Fruit fly (Drosophila melanogaster) whole organism, wandering third instar larva: Measurements from ENCODE around the gene CG32706.

ENCODE experiments used
- Abd-B ChIP-seq: fragments of >200 bp; optimal IDR thresholded peaks from 2 replicates; lab custom pipeline; 2017; ENCODE audit warnings: missing biosample characterization, missing genetic modification characterization
- CrebA ChIP-seq: fragments of 200-800 bp; sonication (Bioruptor generic); optimal IDR thresholded peaks from 2 replicates; lab custom pipeline; 2016; ENCODE audit warnings: missing biosample characterization, mild to moderate bottlenecking, missing genetic modification characterization, borderline replicate concordance
- Dfd ChIP-seq: fragments of >200 bp; optimal IDR thresholded peaks from 2 replicates; lab custom pipeline; 2017; ENCODE audit warnings: missing biosample characterization, missing genetic modification characterization
- Dif ChIP-seq: fragments of 200-275, 200-300 bp; sonication (Bioruptor generic); optimal IDR thresholded peaks from 2 replicates; lab custom pipeline; 2018; ENCODE audit warnings: missing biosample characterization, missing genetic modification characterization; ENCODE audit not compliant: partially characterized antibody
- GATAd ChIP-seq: sonication (Bioruptor generic); optimal IDR thresholded peaks from 2 replicates; lab custom pipeline; 2016; ENCODE audit warnings: missing biosample characterization, missing genetic modification characterization
- HLH106 ChIP-seq: fragments of 200-800 bp; optimal IDR thresholded peaks from 3 replicates; lab custom pipeline; 2019; ENCODE audit warnings: missing biosample characterization, mild to moderate bottlenecking, missing genetic modification characterization, moderate library complexity
- Hnf4 ChIP-seq: fragments of 200-800 bp; sonication (Bioruptor generic); optimal IDR thresholded peaks from 2 replicates; lab custom pipeline; 2016; ENCODE audit warnings: missing biosample characterization, mild to moderate bottlenecking, missing genetic modification characterization
- Hr78 ChIP-seq: fragments of >200 bp; optimal IDR thresholded peaks from 2 replicates; lab custom pipeline; 2017; ENCODE audit warnings: missing biosample characterization, missing genetic modification characterization
- Hr83 ChIP-seq: fragments of 200-300 bp; sonication (Bioruptor generic); optimal IDR thresholded peaks from 2 replicates; lab custom pipeline; 2016; ENCODE audit warnings: missing biosample characterization, mild to moderate bottlenecking, missing genetic modification characterization, moderate library complexity; ENCODE audit not compliant: poor library complexity, severe bottlenecking
- Jra ChIP-seq: sonication (Bioruptor generic); optimal IDR thresholded peaks from 2 replicates; lab custom pipeline; 2016; ENCODE audit warnings: missing biosample characterization, missing genetic modification characterization
- Mio ChIP-seq: sonication (Bioruptor generic); optimal IDR thresholded peaks from 2 replicates; lab custom pipeline; 2016; ENCODE audit warnings: missing biosample characterization, missing genetic modification characterization
- Myc ChIP-seq: fragments of >200 bp; optimal IDR thresholded peaks from 2 replicates; lab custom pipeline; 2017
- N ChIP-seq: fragments of >200 bp; optimal IDR thresholded peaks from 2 replicates; lab custom pipeline; 2018; ENCODE audit warnings: missing biosample characterization, missing external identifiers, missing genetic modification characterization
- OdsH ChIP-seq: fragments of 200-800 bp; sonication (Bioruptor generic); optimal IDR thresholded peaks from 2 replicates; lab custom pipeline; 2016; ENCODE audit warnings: missing biosample characterization, mild to moderate bottlenecking, missing genetic modification characterization
- Rel ChIP-seq, 2 experiments: fragments of 200-800 bp; sonication (Bioruptor generic) in 1 of 2; optimal IDR thresholded peaks; 2 replicates in 1 of 2; 3 replicates in 1 of 2; lab custom pipeline; 2016 to 2019; ENCODE audit warnings: mild to moderate bottlenecking in 2 of 2, missing biosample characterization in 2 of 2, missing genetic modification characterization in 2 of 2, moderate library complexity in 1 of 2
- Sp1 ChIP-seq: fragments of 200-800 bp; sonication (Bioruptor generic); optimal IDR thresholded peaks from 3 replicates; lab custom pipeline; 2019; ENCODE audit warnings: missing biosample characterization, mild to moderate bottlenecking, missing genetic modification characterization, moderate library complexity
- Vsx2 ChIP-seq: fragments of 200-300, 225-300 bp; sonication (Bioruptor generic); optimal IDR thresholded peaks from 2 replicates; lab custom pipeline; 2018; ENCODE audit warnings: missing biosample characterization, missing genetic modification characterization; ENCODE audit not compliant: partially characterized antibody
- br ChIP-seq: fragments of 200-800 bp; sonication (Bioruptor generic); optimal IDR thresholded peaks from 2 replicates; lab custom pipeline; 2016; ENCODE audit warnings: missing biosample characterization, missing genetic modification characterization
- brk ChIP-seq: fragments of 200-800 bp; sonication (Bioruptor generic); optimal IDR thresholded peaks from 2 replicates; lab custom pipeline; 2016; ENCODE audit warnings: missing biosample characterization, mild to moderate bottlenecking, missing genetic modification characterization
- dl ChIP-seq, 2 experiments: fragments of 175-275, 200-275 bp in 1 of 2; fragments of 200-275 bp in 1 of 2; sonication (Bioruptor generic); optimal IDR thresholded peaks; lab custom pipeline; 2018; ENCODE audit warnings: mild to moderate bottlenecking in 2 of 2, missing biosample characterization in 2 of 2, missing genetic modification characterization in 2 of 2, moderate library complexity in 2 of 2; ENCODE audit not compliant: partially characterized antibody in 2 of 2, insufficient read depth in 1 of 2
- dmrt93B ChIP-seq: fragments of 200-800 bp; sonication (Bioruptor generic); optimal IDR thresholded peaks from 2 replicates; lab custom pipeline; 2018; ENCODE audit warnings: missing biosample characterization, mild to moderate bottlenecking, missing genetic modification characterization
- ey ChIP-seq: fragments of 200-800 bp; sonication (Bioruptor generic); optimal IDR thresholded peaks from 2 replicates; lab custom pipeline; 2016; ENCODE audit warnings: missing biosample characterization, missing genetic modification characterization
- foxo ChIP-seq, 2 experiments: fragments of 200-800 bp; sonication (Bioruptor generic); optimal IDR thresholded peaks; 2 replicates in 1 of 2; 3 replicates in 1 of 2; lab custom pipeline; 2016 to 2017; ENCODE audit warnings: missing biosample characterization in 2 of 2, missing genetic modification characterization in 2 of 2
- fru ChIP-seq: fragments of 200-800 bp; sonication (Bioruptor generic); optimal IDR thresholded peaks from 3 replicates; lab custom pipeline; 2016; ENCODE audit warnings: missing biosample characterization, mild to moderate bottlenecking, missing genetic modification characterization
- h ChIP-seq: fragments of 200-800 bp; sonication (Bioruptor generic); optimal IDR thresholded peaks from 3 replicates; lab custom pipeline; 2016; ENCODE audit warnings: missing biosample characterization, mild to moderate bottlenecking, missing genetic modification characterization
- jim ChIP-seq: fragments of 175-275, 200-325 bp; sonication (Bioruptor generic); optimal IDR thresholded peaks from 2 replicates; lab custom pipeline; 2016; ENCODE audit warnings: missing biosample characterization, mild to moderate bottlenecking, missing genetic modification characterization
- lola ChIP-seq: fragments of >200 bp; optimal IDR thresholded peaks from 2 replicates; lab custom pipeline; 2017; ENCODE audit warnings: missing biosample characterization, missing genetic modification characterization
- pan ChIP-seq: fragments of >200 bp; optimal IDR thresholded peaks from 2 replicates; lab custom pipeline; 2017
- psq ChIP-seq: fragments of 200-800 bp; sonication (Bioruptor generic); optimal IDR thresholded peaks from 3 replicates; lab custom pipeline; 2017; ENCODE audit warnings: missing biosample characterization, mild to moderate bottlenecking, missing genetic modification characterization, moderate library complexity
- rgr ChIP-seq: fragments of 200-800 bp; sonication (Bioruptor generic); optimal IDR thresholded peaks from 3 replicates; lab custom pipeline; 2016; ENCODE audit warnings: missing biosample characterization, mild to moderate bottlenecking, missing genetic modification characterization
- sage ChIP-seq: fragments of 200-800 bp; sonication (Bioruptor generic); optimal IDR thresholded peaks from 2 replicates; lab custom pipeline; 2016; ENCODE audit warnings: missing biosample characterization, mild to moderate bottlenecking, missing genetic modification characterization
- sv ChIP-seq: fragments of 200-800 bp; sonication (Bioruptor generic); optimal IDR thresholded peaks from 3 replicates; lab custom pipeline; 2016; ENCODE audit warnings: missing biosample characterization, missing genetic modification characterization
- tai ChIP-seq: sonication (Bioruptor generic); optimal IDR thresholded peaks from 2 replicates; lab custom pipeline; 2016; ENCODE audit warnings: missing biosample characterization, missing genetic modification characterization
- usp ChIP-seq: fragments of >200 bp; optimal IDR thresholded peaks from 2 replicates; lab custom pipeline; 2017; ENCODE audit warnings: missing biosample characterization, missing genetic modification characterization
- woc ChIP-seq: sonication (Bioruptor generic); optimal IDR thresholded peaks from 2 replicates; lab custom pipeline; 2016; ENCODE audit warnings: missing biosample characterization, mild to moderate bottlenecking, missing genetic modification characterization

The CG32706 gene

dm6 chrX:9060078-9060477 is 26.9 kb upstream of the CG32706 start (continued):
- no peak for TF ChIP-seq Hr78 (GFP tag; lab: Kevin White, UChicago)
- TF ChIP-seq Jra (GFP tag; lab: Kevin White, UChicago) = peak; percentile 23
- no peak for TF ChIP-seq usp
- peak; percentile 9 for TF ChIP-seq sv

DNA sequence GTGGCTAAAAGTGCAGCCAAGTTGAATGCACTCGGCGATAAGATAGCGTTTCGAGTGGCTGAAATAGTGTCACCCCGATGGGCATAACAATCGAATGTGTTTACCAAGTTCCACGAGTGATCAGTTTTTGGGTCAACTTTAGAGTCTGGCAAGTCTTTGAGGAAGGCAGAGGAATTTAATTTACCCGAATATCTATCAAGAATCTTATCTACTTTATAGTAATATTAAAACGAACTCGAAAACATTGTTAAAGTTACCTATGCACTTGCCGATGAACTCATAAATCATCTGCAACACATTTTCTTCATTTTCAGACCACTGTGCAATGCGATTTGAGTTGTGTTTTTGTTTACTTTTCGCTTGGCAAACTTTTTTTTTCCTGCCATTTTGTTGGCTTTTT is 25.6 kb upstream of the CG32706 start:
- TF ChIP-seq ey = peak; percentile 4
- peak; percentile 27 for TF ChIP-seq fru (GFP tag; lab: Kevin White, UChicago)
- peak; percentile 23 for TF ChIP-seq h (GFP tag; lab: Kevin White, UChicago)
- no peak for TF ChIP-seq Dif
- peak in 1 of 2 experiments; percentile 18 for TF ChIP-seq foxo (GFP tag; optimal IDR thresholded peaks at IDR 0.05; lab: Kevin White, UChicago)

- TF ChIP-seq foxo (GFP tag; optimal IDR thresholded peaks at IDR 0.05; lab: Kevin White, UChicago) = peak in 1 of 2 experiments; percentile 60
- no peak for TF ChIP-seq dl (GFP tag; optimal IDR thresholded peaks at IDR 0.05; lab: Kevin White, UChicago; ENCODE audit: insufficient read depth in 1 of 2, partially characterized antibody in 2 of 2)
- TF ChIP-seq Rel (GFP tag; optimal IDR thresholded peaks at IDR 0.05; lab: Kevin White, UChicago) = peak; percentile 9
- peak; percentile 34 for TF ChIP-seq Rel (tag; optimal IDR thresholded peaks at IDR 0.05; lab: Kevin White, UChicago)
- peak; percentile 61 for TF ChIP-seq rgr
- peak; percentile 61 for TF ChIP-seq h (GFP tag; lab: Kevin White, UChicago)
- peak; percentile 77 for TF ChIP-seq HLH106 (tag; lab: Kevin White, UChicago)
- no peak for TF ChIP-seq brk (GFP tag; lab: Kevin White, UChicago)
- TF ChIP-seq Abd-B = no peak
- no peak for TF ChIP-seq GATAd
- peak; percentile 37 for TF ChIP-seq Hnf4
- no peak for TF ChIP-seq pan (lab: Kevin White, UChicago)
- TF ChIP-seq fru (GFP tag; lab: Kevin White, UChicago) = peak; percentile 38
- no peak for TF ChIP-seq N (GFP tag; lab: Kevin White, UChicago)
- TF ChIP-seq sv = no peak
- no peak for TF ChIP-seq jim
- no peak for TF ChIP-seq Vsx2 (GFP tag; lab: Kevin White, UChicago)
- peak; percentile 53 for TF ChIP-seq psq
- TF ChIP-seq Sp1 = peak; percentile 68
- peak; percentile 43 for TF ChIP-seq woc
- TF ChIP-seq dmrt93B (GFP tag; lab: Kevin White, UChicago) = no peak
- peak; percentile 15 for TF ChIP-seq ey
- TF ChIP-seq Jra (GFP tag; lab: Kevin White, UChicago) = no peak
- peak; percentile 46 for TF ChIP-seq OdsH
Observed at dm6 chrX:9062665-9063064, 24.3 kb upstream of the CG32706 start.

- TF ChIP-seq woc (no peak), OdsH (no peak), Abd-B (no peak), Dif (no peak), Hr78 (GFP tag; lab: Kevin White, UChicago) (no peak), CrebA (GFP tag; lab: Kevin White, UChicago) (no peak), fru (GFP tag; lab: Kevin White, UChicago) (no peak), lola (GFP tag; lab: Kevin White, UChicago) (no peak), Myc (lab: Kevin White, UChicago) (no peak), ey (no peak), h (GFP tag; lab: Kevin White, UChicago) (no peak), Hr83 (no peak), tai (GFP tag; lab: Kevin White, UChicago) (no peak), Mio (GFP tag; lab: Kevin White, UChicago) (no peak)
Observed at dm6 chrX:9063425-9063824, 23.5 kb upstream of the CG32706 start.

- TF ChIP-seq brk (GFP tag; lab: Kevin White, UChicago) (no peak), tai (GFP tag; lab: Kevin White, UChicago) (no peak), h (GFP tag; lab: Kevin White, UChicago) (no peak), sage (GFP tag; lab: Kevin White, UChicago) (no peak), Dfd (GFP tag; lab: Kevin White, UChicago) (no peak), psq (no peak), Sp1 (no peak), dl (GFP tag; optimal IDR thresholded peaks at IDR 0.05; lab: Kevin White, UChicago; ENCODE audit: insufficient read depth in 1 of 2, partially characterized antibody in 2 of 2) (no peak), Myc (lab: Kevin White, UChicago) (no peak), rgr (no peak), Rel (GFP tag; optimal IDR thresholded peaks at IDR 0.05; lab: Kevin White, UChicago) (no peak), Rel (tag; optimal IDR thresholded peaks at IDR 0.05; lab: Kevin White, UChicago) (no peak), Abd-B (no peak), br (no peak), sv (no peak), ey (no peak), usp (no peak), jim (no peak)
- TF ChIP-seq, all 38 proteins: peak for 0
Observed at dm6 chrX:9064029-9064428, 22.9 kb upstream of the CG32706 start.
